Fruit fly (Drosophila melanogaster) whole organism, embryonic: ENCODE data around the gene CG5382.

Experiments used
- Atf-2 ChIP-seq: fragments of 200-800 bp; sonication (Bioruptor generic); optimal IDR thresholded peaks from 2 replicates; lab custom pipeline; 2016; ENCODE audit warnings: missing biosample characterization, missing genetic modification characterization
- Bdp1 ChIP-seq: fragments of 200-800 bp; sonication (Bioruptor generic); optimal IDR thresholded peaks from 3 replicates; lab custom pipeline; 2016; ENCODE audit warnings: missing biosample characterization, missing genetic modification characterization
- CG12155 ChIP-seq: fragments of 200-800 bp; sonication (Bioruptor generic); optimal IDR thresholded peaks from 3 replicates; lab custom pipeline; 2016; ENCODE audit warnings: missing biosample characterization, missing genetic modification characterization
- CG12769 ChIP-seq: fragments of 200-800 bp; sonication (Bioruptor generic); optimal IDR thresholded peaks from 2 replicates; lab custom pipeline; 2019; ENCODE audit warnings: missing biosample characterization, mild to moderate bottlenecking, missing genetic modification characterization, moderate library complexity
- CG15601 ChIP-seq: fragments of 200-800 bp; sonication (Bioruptor generic); optimal IDR thresholded peaks from 3 replicates; lab custom pipeline; 2019; ENCODE audit warnings: missing biosample characterization, mild to moderate bottlenecking, missing genetic modification characterization, moderate library complexity
- CG1647 ChIP-seq: fragments of 200-800 bp; sonication (Bioruptor generic); optimal IDR thresholded peaks from 3 replicates; lab custom pipeline; 2016; ENCODE audit warnings: missing biosample characterization, missing genetic modification characterization
- CG16815 ChIP-seq: fragments of 200-800 bp; sonication (Bioruptor generic); optimal IDR thresholded peaks from 3 replicates; lab custom pipeline; 2017; ENCODE audit warnings: missing biosample characterization, mild to moderate bottlenecking, missing genetic modification characterization
- CG17385 ChIP-seq: fragments of 200-800 bp; sonication (Bioruptor generic); optimal IDR thresholded peaks from 3 replicates; lab custom pipeline; 2018; ENCODE audit warnings: missing biosample characterization, mild to moderate bottlenecking, missing genetic modification characterization
- CG2199 ChIP-seq: fragments of 200-800 bp; sonication (Bioruptor generic); IDR thresholded peaks from 3 replicates; pipeline ENCODE4 v1.3.6; 2022; ENCODE audit warnings: missing biosample characterization, missing genetic modification characterization
- CG2875 ChIP-seq: fragments of 200-800 bp; sonication (Bioruptor generic); optimal IDR thresholded peaks from 2 replicates; lab custom pipeline; 2017; ENCODE audit warnings: missing biosample characterization, mild to moderate bottlenecking, missing genetic modification characterization, missing genetic modification reagents
- CG2889 ChIP-seq: fragments of 200-800 bp; sonication (Bioruptor generic); IDR thresholded peaks from 3 replicates; pipeline ENCODE4 v1.3.6; 2022; ENCODE audit warnings: missing biosample characterization, missing genetic modification characterization
- CG31365 ChIP-seq: fragments of 200-800 bp; sonication (Bioruptor generic); optimal IDR thresholded peaks from 2 replicates; lab custom pipeline; 2018; ENCODE audit warnings: missing biosample characterization, mild to moderate bottlenecking, missing genetic modification characterization
- CG3281 ChIP-seq: fragments of 200-800 bp; sonication (Bioruptor generic); optimal IDR thresholded peaks from 3 replicates; lab custom pipeline; 2017; ENCODE audit warnings: missing biosample characterization, mild to moderate bottlenecking, missing genetic modification characterization
- CG34376 ChIP-seq: fragments of 200-800 bp; sonication (Bioruptor generic); optimal IDR thresholded peaks from 2 replicates; lab custom pipeline; 2018; ENCODE audit warnings: missing biosample characterization, mild to moderate bottlenecking, missing genetic modification characterization
- CG5180 ChIP-seq: fragments of 200-800 bp; sonication (Bioruptor generic); optimal IDR thresholded peaks from 3 replicates; lab custom pipeline; 2017; ENCODE audit warnings: missing biosample characterization, missing genetic modification characterization, mild to moderate bottlenecking, moderate library complexity, missing genetic modification reagents
- CG7839 ChIP-seq: fragments of 200-800 bp; sonication (Bioruptor generic); optimal IDR thresholded peaks from 3 replicates; lab custom pipeline; 2018; ENCODE audit warnings: missing biosample characterization, mild to moderate bottlenecking, missing genetic modification characterization, moderate library complexity
- Dp ChIP-seq: fragments of 200-800 bp; sonication (Bioruptor generic); optimal IDR thresholded peaks from 2 replicates; lab custom pipeline; 2018; ENCODE audit warnings: missing biosample characterization, mild to moderate bottlenecking, missing genetic modification characterization, moderate library complexity
- Dref ChIP-seq: fragments of 200-800 bp; sonication (Bioruptor generic); IDR thresholded peaks from 2 replicates; pipeline ENCODE4 v1.3.6; 2022; ENCODE audit warnings: missing biosample characterization, missing genetic modification characterization
- Ets97D ChIP-seq: fragments of 200-800 bp; sonication (Bioruptor generic); optimal IDR thresholded peaks from 3 replicates; lab custom pipeline; 2016; ENCODE audit warnings: missing biosample characterization, missing genetic modification characterization
- Fer3 ChIP-seq: fragments of 200-800 bp; sonication (Bioruptor generic); optimal IDR thresholded peaks from 2 replicates; lab custom pipeline; 2018; ENCODE audit warnings: missing biosample characterization, mild to moderate bottlenecking, missing genetic modification characterization, moderate library complexity
- HLH54F ChIP-seq: fragments of 200-800 bp; sonication (Bioruptor generic); optimal IDR thresholded peaks from 3 replicates; lab custom pipeline; 2016; ENCODE audit warnings: missing biosample characterization, missing genetic modification characterization
- HLHmδ ChIP-seq: fragments of 200-800 bp; sonication (Bioruptor generic); optimal IDR thresholded peaks from 2 replicates; lab custom pipeline; 2018; ENCODE audit warnings: missing biosample characterization, mild to moderate bottlenecking, missing genetic modification characterization, moderate library complexity
- Lpt ChIP-seq: fragments of >200 bp; optimal IDR thresholded peaks from 2 replicates; lab custom pipeline; 2018; ENCODE audit warnings: missing biosample characterization, missing genetic modification characterization
- Oli ChIP-seq: fragments of 200-800 bp; sonication (Bioruptor generic); optimal IDR thresholded peaks from 2 replicates; lab custom pipeline; 2018; ENCODE audit warnings: missing biosample characterization, mild to moderate bottlenecking, missing genetic modification characterization, moderate library complexity
- Side ChIP-seq: fragments of 200-800 bp; sonication (Bioruptor generic); optimal IDR thresholded peaks from 2 replicates; lab custom pipeline; 2016; ENCODE audit warnings: missing biosample characterization, missing genetic modification characterization
- Stat92E ChIP-seq, 3 experiments: fragments of >200 bp in 2 of 3; fragments of 200-800 bp in 1 of 3; sonication (Bioruptor generic) in 1 of 3; optimal IDR thresholded peaks; 2 replicates each; lab custom pipeline; 2017 to 2019; ENCODE audit warnings: missing biosample characterization in 3 of 3, missing genetic modification characterization in 3 of 3, mild to moderate bottlenecking in 1 of 3, moderate library complexity in 1 of 3
- bowl ChIP-seq: fragments of 200-800 bp; sonication (Bioruptor generic); IDR thresholded peaks from 2 replicates; pipeline ENCODE4 v1.3.6; 2022; ENCODE audit warnings: missing biosample characterization, missing genetic modification characterization
- bsh ChIP-seq, 2 experiments: fragments of 200-800 bp; sonication (Bioruptor generic); optimal IDR thresholded peaks; 2 replicates each; lab custom pipeline; 2017 to 2018; ENCODE audit warnings: mild to moderate bottlenecking in 2 of 2, missing biosample characterization in 2 of 2, missing genetic modification characterization in 2 of 2, moderate library complexity in 1 of 2
- cad ChIP-seq: fragments of >200 bp; optimal IDR thresholded peaks from 2 replicates; lab custom pipeline; 2017; ENCODE audit warnings: missing biosample characterization, missing genetic modification characterization
- chif ChIP-seq, 2 experiments: fragments of 200-800 bp; sonication (Bioruptor generic); optimal IDR thresholded peaks; 3 replicates each; lab custom pipeline; 2016; ENCODE audit warnings: missing biosample characterization in 2 of 2, missing genetic modification characterization in 2 of 2
- danr ChIP-seq: fragments of 200-800 bp; sonication (Bioruptor generic); IDR thresholded peaks from 2 replicates; pipeline ENCODE4 v1.3.6; 2022; ENCODE audit warnings: missing biosample characterization, missing genetic modification characterization
- fd102C ChIP-seq: fragments of 200-800 bp; sonication (Bioruptor generic); optimal IDR thresholded peaks from 2 replicates; lab custom pipeline; 2018; ENCODE audit warnings: missing biosample characterization, mild to moderate bottlenecking, missing genetic modification characterization, moderate library complexity
- odd ChIP-seq: fragments of 200-800 bp; sonication (Bioruptor generic); optimal IDR thresholded peaks from 2 replicates; lab custom pipeline; 2017; ENCODE audit warnings: missing biosample characterization, mild to moderate bottlenecking, missing genetic modification characterization
- onecut ChIP-seq: fragments of 200-800 bp; sonication (Bioruptor generic); IDR thresholded peaks from 2 replicates; pipeline ENCODE4 v1.3.6; 2022; ENCODE audit warnings: missing biosample characterization, missing genetic modification characterization
- pfk ChIP-seq: fragments of 200-800 bp; sonication (Bioruptor generic); optimal IDR thresholded peaks from 2 replicates; lab custom pipeline; 2018; ENCODE audit warnings: missing biosample characterization, mild to moderate bottlenecking, missing genetic modification characterization, moderate library complexity
- ro ChIP-seq: fragments of 200-800 bp; sonication (Bioruptor generic); IDR thresholded peaks from 2 replicates; pipeline ENCODE4 v1.3.6; 2022; ENCODE audit warnings: missing biosample characterization, missing genetic modification characterization
- seq ChIP-seq: fragments of 200-800 bp; sonication (Bioruptor generic); IDR thresholded peaks from 2 replicates; pipeline ENCODE4 v1.3.6; 2022; ENCODE audit warnings: missing biosample characterization, missing genetic modification characterization
- sqz ChIP-seq: fragments of 200-800 bp; sonication (Bioruptor generic); optimal IDR thresholded peaks from 3 replicates; lab custom pipeline; 2018; ENCODE audit warnings: missing biosample characterization, mild to moderate bottlenecking, missing genetic modification characterization
- stwl ChIP-seq: fragments of 200-800 bp; sonication (Bioruptor generic); optimal IDR thresholded peaks from 3 replicates; lab custom pipeline; 2018; ENCODE audit warnings: missing biosample characterization, mild to moderate bottlenecking, missing genetic modification characterization, moderate library complexity
- tin ChIP-seq: fragments of 200-800 bp; sonication (Bioruptor generic); optimal IDR thresholded peaks from 3 replicates; lab custom pipeline; 2016; ENCODE audit warnings: missing biosample characterization, missing genetic modification characterization
- tio ChIP-seq: fragments of 200-800 bp; sonication (Bioruptor generic); optimal IDR thresholded peaks from 2 replicates; lab custom pipeline; 2017; ENCODE audit warnings: missing biosample characterization, missing genetic modification characterization, inconsistent platforms
- unpg ChIP-seq: fragments of 200-800 bp; sonication (Bioruptor generic); optimal IDR thresholded peaks from 3 replicates; lab custom pipeline; 2018; ENCODE audit warnings: missing biosample characterization, mild to moderate bottlenecking, missing genetic modification characterization, moderate library complexity

The CG5382 gene

dm6 chr3R:22362218-22362907, 3.4 kb downstream of the CG5382 start, which contains the start of the genes JMJD6, CG7071 and Muted (continued):
- TF ChIP-seq seq (GFP tag; lab: Robert Waterston, UW) (peak; percentile 93), Ets97D (peak; percentile 87), unpg (GFP tag; lab: Kevin White, UChicago) (peak; percentile 92), Side (GFP tag; lab: Kevin White, UChicago) (peak; percentile 79), bowl (GFP tag; lab: Robert Waterston, UW) (peak; percentile 67; the same call in 1 of the 2 replicates), Oli (peak; percentile 82), CG3281 (GFP tag; lab: Kevin White, UChicago) (peak; percentile 92), danr (peak; percentile 84), CG2199 (GFP tag; lab: Robert Waterston, UW) (0 out of 3 replicates have a peak, but pooled peaks have one; percentile 62), CG7839 (tag; lab: Kevin White, UChicago) (peak; percentile 85), onecut (peak; percentile 72), tin (GFP tag; lab: Kevin White, UChicago) (peak; percentile 96), chif (GFP tag; optimal IDR thresholded peaks at IDR 0.05; lab: Kevin White, UChicago) (peak; percentile 82 to 92), CG12769 (tag; lab: Kevin White, UChicago) (peak; percentile 74), CG34376 (peak; percentile 93), CG2889 (GFP tag; lab: Robert Waterston, UW) (peak; percentile 90), odd (peak; percentile 76), fd102C (GFP tag; lab: Kevin White, UChicago) (peak; percentile 45), CG5180 (GFP tag; lab: Kevin White, UChicago) (peak; percentile 66), cad (GFP tag; lab: Kevin White, UChicago) (no peak), Lpt (no peak), HLHmδ (GFP tag; lab: Kevin White, UChicago) (no peak), CG15601 (tag; lab: Kevin White, UChicago) (peak; percentile 88), CG16815 (peak; percentile 90), Stat92E (GFP tag; optimal IDR thresholded peaks at IDR 0.05; lab: Kevin White, UChicago) (peak in 1 of 3 experiments; percentile 22), Bdp1 (GFP tag; lab: Kevin White, UChicago) (peak; percentile 84), ro (peak; percentile 81), HLH54F (GFP tag; lab: Kevin White, UChicago) (peak; percentile 95), stwl (tag; lab: Kevin White, UChicago) (peak; percentile 87), CG12155 (GFP tag; lab: Kevin White, UChicago) (peak; percentile 93), sqz (GFP tag; lab: Kevin White, UChicago) (peak; percentile 77), tio (GFP tag; lab: Kevin White, UChicago) (peak; percentile 86), Dp (GFP tag; lab: Kevin White, UChicago) (peak; percentile 52), CG17385 (GFP tag; lab: Kevin White, UChicago) (peak; percentile 84), CG2875 (GFP tag; lab: Kevin White, UChicago) (peak; percentile 72), bsh (GFP tag; optimal IDR thresholded peaks at IDR 0.05; lab: Kevin White, UChicago) (peak in 1 of 2 experiments; percentile 91), Atf-2 (GFP tag; lab: Kevin White, UChicago) (peak; percentile 87), pfk (GFP tag; lab: Kevin White, UChicago) (peak; percentile 97), Dref (GFP tag; lab: Robert Waterston, UW) (peak; percentile 43), CG31365 (tag; lab: Kevin White, UChicago) (peak; percentile 30), Fer3 (tag; lab: Kevin White, UChicago) (peak; percentile 93), CG1647 (GFP tag; lab: Kevin White, UChicago) (peak; percentile 91)
